Worm (Caenorhabditis elegans): ENCODE data around the gene C03A3.2.

DNA sequence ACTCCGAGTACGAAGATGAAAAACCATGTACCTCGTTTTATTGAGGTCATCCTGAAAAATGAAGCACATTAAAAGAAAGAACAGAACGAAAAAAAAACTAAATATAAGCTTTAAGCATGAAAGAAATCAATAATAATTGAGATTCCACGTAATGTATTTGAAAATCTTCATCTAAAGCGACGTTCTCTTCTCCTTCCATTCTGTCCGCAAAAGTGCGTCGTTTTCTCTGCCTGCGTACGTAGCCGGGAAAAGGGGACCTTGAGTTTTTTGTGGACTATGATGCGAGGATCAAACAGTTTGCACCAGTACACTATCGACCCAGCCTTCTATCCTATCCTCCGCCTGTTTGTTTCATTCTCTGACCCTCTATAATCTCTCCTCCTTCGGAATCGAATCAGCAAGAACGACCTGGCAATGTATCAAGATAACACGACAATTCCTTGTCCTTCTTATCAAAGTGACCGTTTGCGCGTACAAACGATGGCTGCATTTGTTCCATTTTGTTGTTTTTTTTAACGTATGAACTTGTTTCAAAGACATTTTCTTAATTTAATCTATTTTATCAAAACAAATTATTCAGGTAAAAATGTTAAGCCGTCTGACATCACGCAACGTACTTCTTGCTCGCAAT lies 47.1 kb upstream of the C03A3.2 start, which contains the start of the genes C34F6.7 and idh-2:
- TF ChIP-seq mab-5 (tag; optimal IDR thresholded peaks at IDR 0.05), result no peak
- TF ChIP-seq ces-1 (GFP tag; optimal IDR thresholded peaks at IDR 0.05), result no peak
- no peak for TF ChIP-seq lsy-2 (tag; optimal IDR thresholded peaks at IDR 0.05)
- TF ChIP-seq nhr-12 (tag; optimal IDR thresholded peaks at IDR 0.05), result no peak
- no peak for TF ChIP-seq snpc-4 (tag; optimal IDR thresholded peaks at IDR 0.05)
- TF ChIP-seq ztf-11 (tag; optimal IDR thresholded peaks at IDR 0.05), result no peak
- TF ChIP-seq unc-62 (GFP tag; optimal IDR thresholded peaks at IDR 0.05), result no peak
- TF ChIP-seq sem-2 (GFP tag; optimal IDR thresholded peaks at IDR 0.05), result no peak
- TF ChIP-seq drap-1 (GFP tag; optimal IDR thresholded peaks at IDR 0.05), result no peak
- TF ChIP-seq unc-39 (tag; optimal IDR thresholded peaks at IDR 0.05), result no peak
- no peak for TF ChIP-seq flh-1 (GFP tag; optimal IDR thresholded peaks at IDR 0.05)
- no peak for TF ChIP-seq pha-4 (tag; optimal IDR thresholded peaks at IDR 0.05)
- TF ChIP-seq lin-13 (tag; optimal IDR thresholded peaks at IDR 0.05), result no peak
- no peak for TF ChIP-seq nhr-237 (tag; optimal IDR thresholded peaks at IDR 0.05)

All from whole organism, mixed stage, embryonic.